Fruit fly (Drosophila melanogaster): ENCODE data around the gene Tango14.
A peak's percentile ranks its signal among the peaks of the same experiment; 100 is the strongest.

Tango14 gene

dm6 chr2L:1120206-1120902, 38.1 kb upstream of the Tango14 start (continued):
- TF ChIP-seq sd (tag; optimal IDR thresholded peaks at IDR 0.05) (peak; percentile 9), CG12391 (tag; optimal IDR thresholded peaks at IDR 0.05) (no peak), NFAT (GFP tag; IDR thresholded peaks at IDR 0.05) (no peak), wdn (GFP tag; IDR thresholded peaks at IDR 0.05) (no peak), Dll (GFP tag; IDR thresholded peaks at IDR 0.05; ENCODE audit: partially characterized antibody) (no peak), zfh1 (GFP tag; IDR thresholded peaks at IDR 0.05) (no peak), fd3F (GFP tag; optimal IDR thresholded peaks at IDR 0.05) (no peak), toy (GFP tag; IDR thresholded peaks at IDR 0.05) (no peak), ash1 (GFP tag; optimal IDR thresholded peaks at IDR 0.05) (no peak), eve (GFP tag; optimal IDR thresholded peaks at IDR 0.05) (no peak), CG15479 (GFP tag; optimal IDR thresholded peaks at IDR 0.05) (peak; percentile 15), Sox100B (GFP tag; optimal IDR thresholded peaks at IDR 0.05) (no peak), otp (GFP tag; IDR thresholded peaks at IDR 0.05) (no peak), tin (GFP tag; optimal IDR thresholded peaks at IDR 0.05) (no peak), CG10431 (GFP tag; optimal IDR thresholded peaks at IDR 0.05) (no peak), CG17385 (GFP tag; optimal IDR thresholded peaks at IDR 0.05) (no peak), CG14965 (GFP tag; optimal IDR thresholded peaks at IDR 0.05; ENCODE audit: borderline replicate concordance) (no peak), sug (tag; optimal IDR thresholded peaks at IDR 0.05) (peak; percentile 11), Rfx (GFP tag; IDR thresholded peaks at IDR 0.05) (no peak), dmrt99B (tag; optimal IDR thresholded peaks at IDR 0.05) (no peak), CG17802 (tag; optimal IDR thresholded peaks at IDR 0.05) (no peak), Xbp1 (GFP tag; optimal IDR thresholded peaks at IDR 0.05) (no peak), CG11560 (tag; IDR thresholded peaks at IDR 0.05) (no peak), Ets65A (GFP tag) (no peak), CG4360 (GFP tag; IDR thresholded peaks at IDR 0.05) (no peak), C15 (GFP tag; IDR thresholded peaks at IDR 0.05) (no peak), cwo (GFP tag; optimal IDR thresholded peaks at IDR 0.05) (peak; percentile 32), Dad (GFP tag; optimal IDR thresholded peaks at IDR 0.05) (no peak), jigr1 (GFP tag; IDR thresholded peaks at IDR 0.05) (no peak), Hey (tag; optimal IDR thresholded peaks at IDR 0.05) (peak; percentile 60), Xrp1 (GFP tag; IDR thresholded peaks at IDR 0.05) (no peak), prd (optimal IDR thresholded peaks at IDR 0.05) (no peak), prd (GFP tag; IDR thresholded peaks at IDR 0.05) (no peak), CG4282 (GFP tag; optimal IDR thresholded peaks at IDR 0.05) (no peak), ttk (GFP tag; IDR thresholded peaks at IDR 0.05) (no peak), rib (GFP tag; IDR thresholded peaks at IDR 0.05) (0 out of 2 replicates have a peak, but pooled peaks have one; percentile 9), Nf-YB (GFP tag; optimal IDR thresholded peaks at IDR 0.05) (no peak), Trl (optimal IDR thresholded peaks at IDR 0.05) (no peak), Trl (GFP tag; optimal IDR thresholded peaks at IDR 0.05) (no peak), fru (optimal IDR thresholded peaks at IDR 0.05) (no peak), pita (GFP tag; optimal IDR thresholded peaks at IDR 0.05) (no peak), hbn (GFP tag; IDR thresholded peaks at IDR 0.05; ENCODE audit: partially characterized antibody) (no peak), lilli (GFP tag; optimal IDR thresholded peaks at IDR 0.05) (no peak), usp (GFP tag; optimal IDR thresholded peaks at IDR 0.05) (no peak), trh (GFP tag; optimal IDR thresholded peaks at IDR 0.05) (no peak), CG4617 (GFP tag; optimal IDR thresholded peaks at IDR 0.05; ENCODE audit: borderline replicate concordance) (no peak), grn (GFP tag; optimal IDR thresholded peaks at IDR 0.05) (peak; percentile 42), Oli (tag; optimal IDR thresholded peaks at IDR 0.05) (no peak), Side (GFP tag; optimal IDR thresholded peaks at IDR 0.05) (no peak), GATAe (GFP tag; conservative IDR thresholded peaks at IDR 0.05) (peak; percentile 95), gsb-n (tag; optimal IDR thresholded peaks at IDR 0.05) (no peak), Nf-YC (tag; optimal IDR thresholded peaks at IDR 0.05) (no peak)
